Worm (Caenorhabditis elegans): ENCODE data around the gene mlc-7.

- TF ChIP-seq mep-1 (tag; optimal IDR thresholded peaks at IDR 0.05) (no peak), unc-62 (GFP tag; optimal IDR thresholded peaks at IDR 0.05) (no peak), lin-13 (tag; optimal IDR thresholded peaks at IDR 0.05) (no peak), nhr-237 (tag; optimal IDR thresholded peaks at IDR 0.05) (no peak), snpc-4 (tag; optimal IDR thresholded peaks at IDR 0.05) (no peak), drap-1 (GFP tag; optimal IDR thresholded peaks at IDR 0.05) (no peak), nhr-28 (tag; optimal IDR thresholded peaks at IDR 0.05) (no peak), cnd-1 (tag; optimal IDR thresholded peaks at IDR 0.05) (no peak), nhr-76 (tag; optimal IDR thresholded peaks at IDR 0.05) (no peak), blmp-1 (tag; optimal IDR thresholded peaks at IDR 0.05) (no peak), unc-120 (tag; optimal IDR thresholded peaks at IDR 0.05; ENCODE audit: poor library complexity, severe bottlenecking) (no peak), unc-39 (tag; optimal IDR thresholded peaks at IDR 0.05) (no peak), pha-4 (tag; optimal IDR thresholded peaks at IDR 0.05) (no peak), lsy-2 (tag; optimal IDR thresholded peaks at IDR 0.05) (no peak)
Measured at ce11 chrIII:13710666-13711065, 40.6 kb upstream of the mlc-7 start.

Measured in whole organism, mixed stage, embryonic.